Worm (Caenorhabditis elegans) whole organism, midembryonic: ENCODE data around the gene K09C8.8.

Experiments used
- T22C8.4 ChIP-seq: fragments of 200-800 bp; sonication (Bioruptor generic); IDR thresholded peaks from 2 replicates; pipeline ENCODE4 v1.3.6; 2022; ENCODE audit warnings: missing genetic modification characterization, missing compliant biosample characterization
- cog-1 ChIP-seq: sonication (generic microtip); optimal IDR thresholded peaks from 2 replicates; lab custom pipeline; 2016; ENCODE audit warnings: missing genetic modification characterization, missing compliant biosample characterization
- flt-1 ChIP-seq: fragments of 200-800 bp; sonication (Bioruptor generic); IDR thresholded peaks from 2 replicates; pipeline ENCODE4 v1.3.6; 2022; ENCODE audit warnings: missing genetic modification characterization, missing compliant biosample characterization
- klf-2 ChIP-seq: fragments of 200-800 bp; sonication (Bioruptor generic); conservative IDR thresholded peaks from 2 replicates; pipeline ENCODE4 v1.3.6; 2022; ENCODE audit warnings: missing genetic modification reagents, missing genetic modification characterization, missing compliant biosample characterization
- med-1 ChIP-seq: sonication (generic microtip); optimal IDR thresholded peaks from 2 replicates; lab custom pipeline; 2017; ENCODE audit warnings: missing genetic modification characterization, mild to moderate bottlenecking, missing compliant biosample characterization, antibody characterized with exemption, missing genetic modification reagents; ENCODE audit not compliant: insufficient read depth
- tab-1 ChIP-seq: fragments of 200-800 bp; sonication (Bioruptor generic); IDR thresholded peaks from 2 replicates; pipeline ENCODE4 v1.3.6; 2022; ENCODE audit warnings: missing genetic modification characterization, missing compliant biosample characterization
- ztf-29 ChIP-seq: fragments of 200-800 bp; sonication (Bioruptor generic); IDR thresholded peaks from 2 replicates; pipeline ENCODE4 v1.3.6; 2022; ENCODE audit warnings: missing genetic modification reagents, missing genetic modification characterization, missing compliant biosample characterization

ce11 chrX:10967698-10968097 lies 3.0 kb upstream of the K09C8.8 start, which contains the start of gene K09C8.9:
- no peak for TF ChIP-seq klf-2
- TF ChIP-seq ztf-29, result no peak
- no peak for TF ChIP-seq cog-1
- TF ChIP-seq T22C8.4 (GFP tag; lab: Robert Waterston, UW), result no peak
- TF ChIP-seq flt-1 (GFP tag; lab: Robert Waterston, UW), result no peak
- no peak for TF ChIP-seq med-1 (GFP tag; lab: Kevin White, UChicago)
- TF ChIP-seq tab-1 (GFP tag; lab: Robert Waterston, UW), result no peak
